Worm (Caenorhabditis elegans) whole organism, L4 larva: ENCODE results near the gene Y46E12BL.2.

Source experiments
- F10B5.3 ChIP-seq: sonication (generic microtip); optimal IDR thresholded peaks from 2 replicates; lab custom pipeline; 2016; ENCODE audit warnings: mild to moderate bottlenecking, missing genetic modification characterization, missing compliant biosample characterization
- F26F4.8 ChIP-seq: fragments of 200-800 bp; sonication (Bioruptor generic); conservative IDR thresholded peaks from 2 replicates; pipeline ENCODE4 v1.3.6; 2022; ENCODE audit warnings: missing genetic modification characterization, missing compliant biosample characterization
- F37D6.2 ChIP-seq: sonication (generic microtip); optimal IDR thresholded peaks from 2 replicates; lab custom pipeline; 2016; ENCODE audit warnings: mild to moderate bottlenecking, missing genetic modification characterization, missing compliant biosample characterization
- F49E8.2 ChIP-seq: sonication (generic microtip); optimal IDR thresholded peaks from 2 replicates; lab custom pipeline; 2016; ENCODE audit warnings: missing compliant biosample characterization, mild to moderate bottlenecking, missing genetic modification characterization, borderline replicate concordance
- T20F7.1 ChIP-seq: fragments of 200-800 bp; sonication (Bioruptor generic); optimal IDR thresholded peaks from 2 replicates; lab custom pipeline; 2018; ENCODE audit warnings: mild to moderate bottlenecking, missing genetic modification characterization, missing compliant biosample characterization
- Y105C5A.15 ChIP-seq: fragments of 200-800 bp; sonication (Bioruptor generic); IDR thresholded peaks from 2 replicates; pipeline ENCODE4 v1.3.6; 2022; ENCODE audit warnings: missing genetic modification characterization, missing compliant biosample characterization
- Y48G9A.11 ChIP-seq: fragments of 200-800 bp; sonication (Bioruptor generic); IDR thresholded peaks from 2 replicates; pipeline ENCODE4 v1.3.6; 2022; ENCODE audit warnings: missing genetic modification reagents, missing genetic modification characterization, missing compliant biosample characterization
- Y75B8A.6 ChIP-seq: fragments of 200-800 bp; sonication (Bioruptor generic); IDR thresholded peaks from 2 replicates; pipeline ENCODE4 v1.3.6; 2022; ENCODE audit warnings: missing genetic modification reagents, missing genetic modification characterization, missing compliant biosample characterization
- aha-1 ChIP-seq: fragments of 150-350 bp; peaks from one replicate; lab custom pipeline; 2014; ENCODE audit warnings: missing biosample characterization, missing genetic modification characterization
- attf-4 ChIP-seq: sonication (generic microtip); optimal IDR thresholded peaks from 3 replicates; lab custom pipeline; 2017; ENCODE audit warnings: missing biosample characterization, missing genetic modification characterization
- ceh-32 ChIP-seq: sonication (generic microtip); optimal IDR thresholded peaks from 2 replicates; lab custom pipeline; 2016; ENCODE audit warnings: mild to moderate bottlenecking, missing genetic modification characterization, missing compliant biosample characterization; ENCODE audit not compliant: poor library complexity
- ceh-44 ChIP-seq: fragments of 200-800 bp; sonication (Bioruptor generic); IDR thresholded peaks from 2 replicates; pipeline ENCODE4 v1.3.6; 2022; ENCODE audit warnings: missing genetic modification reagents, missing genetic modification characterization, missing compliant biosample characterization
- ceh-62 ChIP-seq: sonication (generic microtip); optimal IDR thresholded peaks from 2 replicates; lab custom pipeline; 2017; ENCODE audit warnings: missing biosample characterization, missing genetic modification characterization
- ces-1 ChIP-seq: fragments of 150-350 bp; sonication (generic microtip); optimal IDR thresholded peaks from 4 replicates; lab custom pipeline; 2014; ENCODE audit warnings: missing biosample characterization, missing genetic modification reagents, missing genetic modification characterization
- ctbp-1 ChIP-seq: fragments of 200-800 bp; sonication (Bioruptor generic); IDR thresholded peaks from 2 replicates; pipeline ENCODE4 v1.3.6; 2022; ENCODE audit warnings: missing genetic modification reagents, missing genetic modification characterization, missing compliant biosample characterization
- daf-12 ChIP-seq: fragments of 150-350 bp; optimal IDR thresholded peaks from 2 replicates; lab custom pipeline; 2014; ENCODE audit warnings: missing biosample characterization, missing genetic modification reagents, missing genetic modification characterization
- daf-8 ChIP-seq: fragments of 200-800 bp; sonication (Bioruptor generic); IDR thresholded peaks from 2 replicates; pipeline ENCODE4 v1.3.6; 2022; ENCODE audit warnings: missing genetic modification characterization, missing compliant biosample characterization
- dmd-9 ChIP-seq: fragments of 200-800 bp; sonication (Bioruptor generic); IDR thresholded peaks from 2 replicates; pipeline ENCODE4 v1.3.6; 2022; ENCODE audit warnings: missing genetic modification reagents, missing genetic modification characterization, missing compliant biosample characterization
- dve-1 ChIP-seq: sonication (generic microtip); optimal IDR thresholded peaks from 2 replicates; lab custom pipeline; 2017; ENCODE audit warnings: antibody characterized with exemption, mild to moderate bottlenecking, missing genetic modification characterization, missing compliant biosample characterization; ENCODE audit not compliant: insufficient read depth
- gei-8 ChIP-seq: fragments of 200-800 bp; sonication (Bioruptor generic); optimal IDR thresholded peaks from 2 replicates; lab custom pipeline; 2018; ENCODE audit warnings: mild to moderate bottlenecking, missing genetic modification characterization, missing compliant biosample characterization
- hif-1 ChIP-seq, 2 experiments: sonication (generic microtip); optimal IDR thresholded peaks; 2 replicates each; lab custom pipeline; 2016 to 2017; ENCODE audit warnings: missing compliant biosample characterization in 2 of 2, missing genetic modification characterization in 2 of 2, missing genetic modification reagents in 2 of 2, missing genotype in 2 of 2, mild to moderate bottlenecking in 1 of 2
- hlh-30 ChIP-seq: sonication (generic microtip); optimal IDR thresholded peaks from 2 replicates; lab custom pipeline; 2017; ENCODE audit warnings: antibody characterized with exemption, mild to moderate bottlenecking, missing genetic modification characterization, missing compliant biosample characterization; ENCODE audit not compliant: insufficient read depth
- hmg-1.1 ChIP-seq: fragments of 200-800 bp; sonication (Bioruptor generic); IDR thresholded peaks from 2 replicates; pipeline ENCODE4 v1.3.6; 2022; ENCODE audit warnings: missing genetic modification reagents, missing genetic modification characterization, missing compliant biosample characterization
- jun-1 ChIP-seq: fragments of 150-350 bp; optimal IDR thresholded peaks from 2 replicates; lab custom pipeline; 2014; ENCODE audit warnings: missing biosample characterization, missing genetic modification reagents, missing genetic modification characterization
- lin-1 ChIP-seq: fragments of 200-800 bp; sonication (Bioruptor generic); IDR thresholded peaks from 2 replicates; pipeline ENCODE4 v1.3.6; 2022; ENCODE audit warnings: missing genetic modification reagents, missing genetic modification characterization, missing compliant biosample characterization
- lin-15B ChIP-seq: fragments of 150-350 bp; sonication (generic microtip); optimal IDR thresholded peaks from 3 replicates; lab custom pipeline; 2014; ENCODE audit warnings: missing biosample characterization, missing genetic modification characterization
- lin-39 ChIP-seq: fragments of 150-350 bp; optimal IDR thresholded peaks from 2 replicates; lab custom pipeline; 2014; ENCODE audit warnings: missing biosample characterization, missing genetic modification reagents, missing genetic modification characterization
- lsy-2 ChIP-seq, 2 experiments: fragments of 150-350 bp in 1 of 2; sonication (generic microtip) in 1 of 2; optimal IDR thresholded peaks; 2 replicates each; lab custom pipeline; 2014 to 2017; ENCODE audit warnings: missing biosample characterization in 2 of 2, missing genetic modification characterization in 2 of 2
- madf-9 ChIP-seq: fragments of 200-800 bp; sonication (Bioruptor generic); conservative IDR thresholded peaks from 2 replicates; pipeline ENCODE4 v1.3.6; 2022; ENCODE audit warnings: missing genetic modification reagents, missing genetic modification characterization, missing compliant biosample characterization
- mxl-3 ChIP-seq: fragments of 200-800 bp; sonication (Bioruptor generic); optimal IDR thresholded peaks from 2 replicates; lab custom pipeline; 2018; ENCODE audit warnings: mild to moderate bottlenecking, missing genetic modification characterization, missing compliant biosample characterization
- nhr-237 ChIP-seq: sonication (generic microtip); optimal IDR thresholded peaks from 2 replicates; lab custom pipeline; 2017; ENCODE audit warnings: missing biosample characterization, missing genetic modification characterization
- nhr-41 ChIP-seq: fragments of 200-800 bp; sonication (Bioruptor generic); IDR thresholded peaks from 2 replicates; pipeline ENCODE4 v1.3.6; 2022; ENCODE audit warnings: missing genetic modification reagents, missing genetic modification characterization, missing compliant biosample characterization
- nhr-42 ChIP-seq: fragments of 200-800 bp; sonication (Bioruptor generic); IDR thresholded peaks from 2 replicates; pipeline ENCODE4 v1.3.6; 2022; ENCODE audit warnings: missing genetic modification characterization, missing compliant biosample characterization
- nhr-48 ChIP-seq: sonication (generic microtip); optimal IDR thresholded peaks from 2 replicates; lab custom pipeline; 2016; ENCODE audit warnings: mild to moderate bottlenecking, missing genetic modification characterization, missing compliant biosample characterization
- nhr-77 ChIP-seq: fragments of 150-350 bp; optimal IDR thresholded peaks from 2 replicates; lab custom pipeline; 2014; ENCODE audit warnings: missing biosample characterization, missing genetic modification characterization
- pha-4 ChIP-seq, 2 experiments: fragments of 150-350 bp in 1 of 2; fragments of 200-800 bp in 1 of 2; sonication (Bioruptor generic) in 1 of 2; IDR thresholded peaks in 1 of 2; optimal IDR thresholded peaks in 1 of 2; 2 replicates each; pipeline versions ENCODE4 v1.3.6 to Lab custom; 2014 to 2022; ENCODE audit warnings: missing genetic modification characterization in 2 of 2, missing genetic modification reagents in 2 of 2, missing biosample characterization in 1 of 2, missing compliant biosample characterization in 1 of 2
- php-3 ChIP-seq: fragments of 200-800 bp; sonication (Bioruptor generic); IDR thresholded peaks from 2 replicates; pipeline ENCODE4 v1.3.6; 2022; ENCODE audit warnings: missing genetic modification reagents, missing genetic modification characterization, missing compliant biosample characterization
- rbr-2 ChIP-seq: sonication (generic microtip); optimal IDR thresholded peaks from 2 replicates; lab custom pipeline; 2016; ENCODE audit warnings: missing genotype, missing genetic modification characterization, missing compliant biosample characterization
- sdz-12 ChIP-seq: fragments of 200-800 bp; sonication (Bioruptor generic); optimal IDR thresholded peaks from 2 replicates; lab custom pipeline; 2018; ENCODE audit warnings: mild to moderate bottlenecking, missing genetic modification characterization, missing compliant biosample characterization
- set-16 ChIP-seq: fragments of 200-800 bp; sonication (Bioruptor generic); IDR thresholded peaks from 2 replicates; pipeline ENCODE4 v1.3.6; 2022; ENCODE audit warnings: missing genetic modification reagents, missing genetic modification characterization, missing compliant biosample characterization
- skn-1 ChIP-seq: fragments of 150-350 bp; optimal IDR thresholded peaks from 2 replicates; lab custom pipeline; 2014; ENCODE audit warnings: missing biosample characterization, missing genetic modification characterization
- spr-3 ChIP-seq: fragments of 200-800 bp; sonication (Bioruptor generic); optimal IDR thresholded peaks from 2 replicates; lab custom pipeline; 2018; ENCODE audit warnings: mild to moderate bottlenecking, missing genetic modification characterization, missing compliant biosample characterization
- tag-97 ChIP-seq: fragments of 200-800 bp; sonication (Bioruptor generic); IDR thresholded peaks from 2 replicates; pipeline ENCODE4 v1.3.6; 2022; ENCODE audit warnings: missing genetic modification characterization, missing compliant biosample characterization
- unc-39 ChIP-seq: sonication (generic microtip); optimal IDR thresholded peaks from 2 replicates; lab custom pipeline; 2017; ENCODE audit warnings: missing biosample characterization, missing genetic modification characterization
- unc-62 ChIP-seq, 3 experiments: fragments of 150-350 bp in 1 of 3; sonication (generic microtip); optimal IDR thresholded peaks in 2 of 3; peaks in 1 of 3; 1 replicate in 1 of 3; 2 replicates in 2 of 3; lab custom pipeline; 2014 to 2017; ENCODE audit warnings: missing biosample characterization in 3 of 3, missing genetic modification characterization in 3 of 3, missing genetic modification reagents in 3 of 3, missing genotype in 1 of 3
- vab-7 ChIP-seq: fragments of 200-800 bp; sonication (Bioruptor generic); IDR thresholded peaks from 2 replicates; pipeline ENCODE4 v1.3.6; 2022; ENCODE audit warnings: missing genetic modification reagents, missing genetic modification characterization, missing compliant biosample characterization
- zip-2 ChIP-seq: fragments of 150-350 bp; optimal IDR thresholded peaks from 2 replicates; lab custom pipeline; 2014; ENCODE audit warnings: missing biosample characterization, missing genetic modification characterization
- ztf-7 ChIP-seq: fragments of 150-350 bp; optimal IDR thresholded peaks from 2 replicates; lab custom pipeline; 2014; ENCODE audit warnings: missing biosample characterization, missing genetic modification characterization

Y46E12BL.2 gene

ce11 chrII:15251593-15251992 is 18.8 kb downstream of the Y46E12BL.2 start, which contains the start of gene tig-3 (continued):
- no peak for TF ChIP-seq lsy-2 (tag; optimal IDR thresholded peaks at IDR 0.05; lab: Kevin White, UChicago)
- TF ChIP-seq unc-62 (GFP tag; optimal IDR thresholded peaks at IDR 0.05 in 1 of 2; lab: Kevin White, UChicago) = no peak
- TF ChIP-seq unc-62 (tag; optimal IDR thresholded peaks at IDR 0.05; lab: Kevin White, UChicago) = no peak
- peak; percentile 79 for TF ChIP-seq dve-1 (tag; lab: Kevin White, UChicago)
- TF ChIP-seq daf-8 (GFP tag; lab: Robert Waterston, UW) = no peak
- TF ChIP-seq lin-1 (GFP tag; lab: Robert Waterston, UW) = 0 out of 2 replicates have a peak, but pooled peaks have one; percentile 21
- TF ChIP-seq ztf-7 = no peak
- no peak for TF ChIP-seq Y48G9A.11 (GFP tag; lab: Robert Waterston, UW)
- no peak for TF ChIP-seq mxl-3 (GFP tag; lab: Kevin White, UChicago)
- no peak for TF ChIP-seq daf-12 (tag; lab: Kevin White, UChicago)
- no peak for TF ChIP-seq F49E8.2 (tag; lab: Kevin White, UChicago)
- TF ChIP-seq T20F7.1 (GFP tag; lab: Kevin White, UChicago) = no peak
- TF ChIP-seq rbr-2 = no peak
- TF ChIP-seq lin-39 = no peak
- no peak for TF ChIP-seq ceh-62 (tag; lab: Kevin White, UChicago)
- no peak for TF ChIP-seq hmg-1.1 (GFP tag; lab: Robert Waterston, UW)
- TF ChIP-seq spr-3 = no peak
- TF ChIP-seq zip-2 (tag; lab: Kevin White, UChicago) = no peak
- TF ChIP-seq ceh-32 = no peak
- TF ChIP-seq ctbp-1 = no peak
- no peak for TF ChIP-seq F26F4.8 (GFP tag; lab: Robert Waterston, UW)
- no peak for TF ChIP-seq jun-1 (tag; lab: Kevin White, UChicago)
- TF ChIP-seq ceh-44 (GFP tag; lab: Robert Waterston, UW) = no peak
- TF ChIP-seq madf-9 = no peak
- no peak for TF ChIP-seq nhr-41 (GFP tag; lab: Robert Waterston, UW)
- no peak for TF ChIP-seq lin-15B (tag; lab: Kevin White, UChicago)
- peak; percentile 42; the same call in 1 of the 2 replicates for TF ChIP-seq php-3 (GFP tag; lab: Robert Waterston, UW)
- TF ChIP-seq nhr-48 (tag; lab: Kevin White, UChicago) = peak; percentile 75
- TF ChIP-seq sdz-12 (GFP tag; lab: Kevin White, UChicago) = no peak
- TF ChIP-seq attf-4 (tag; lab: Kevin White, UChicago) = no peak
- TF ChIP-seq nhr-77 = no peak
- TF ChIP-seq skn-1 (tag; lab: Kevin White, UChicago) = no peak
- no peak for TF ChIP-seq Y75B8A.6 (GFP tag; lab: Robert Waterston, UW)
- TF ChIP-seq, all 104 proteins: peak for 11

- TF ChIP-seq F10B5.3 (no peak), aha-1 (tag; lab: Kevin White, UChicago) (peak; percentile 93), set-16 (GFP tag; lab: Robert Waterston, UW) (0 out of 2 replicates have a peak, but pooled peaks have one; percentile 11), ztf-7 (no peak), unc-62 (GFP tag; optimal IDR thresholded peaks at IDR 0.05 in 1 of 2; lab: Kevin White, UChicago) (peak in 1 of 2 experiments; percentile 55), unc-62 (tag; optimal IDR thresholded peaks at IDR 0.05; lab: Kevin White, UChicago) (no peak), ces-1 (GFP tag; lab: Kevin White, UChicago) (no peak), nhr-42 (GFP tag; lab: Robert Waterston, UW) (0 out of 2 replicates have a peak, but pooled peaks have one; percentile 18)
These were observed 21.3 kb downstream of the Y46E12BL.2 start for ce11 chrII:15253980-15254493.

ce11 chrII:15255801-15256200 is 23.1 kb downstream of the Y46E12BL.2 start:
- TF ChIP-seq tag-97 (GFP tag; lab: Robert Waterston, UW) = no peak
- TF ChIP-seq Y105C5A.15 (GFP tag; lab: Robert Waterston, UW) = no peak
- TF ChIP-seq pha-4 (GFP tag; IDR thresholded peaks at IDR 0.05; lab: Robert Waterston, UW) = no peak
- no peak for TF ChIP-seq pha-4 (tag; optimal IDR thresholded peaks at IDR 0.05; lab: Kevin White, UChicago)
- TF ChIP-seq dmd-9 (GFP tag; lab: Robert Waterston, UW) = no peak
- TF ChIP-seq gei-8 (GFP tag; lab: Kevin White, UChicago) = no peak
- no peak for TF ChIP-seq nhr-77
- no peak for TF ChIP-seq hif-1 (tag; optimal IDR thresholded peaks at IDR 0.05; lab: Kevin White, UChicago)
- no peak for TF ChIP-seq F37D6.2 (tag; lab: Kevin White, UChicago)
- TF ChIP-seq nhr-237 = no peak
- no peak for TF ChIP-seq T20F7.1 (GFP tag; lab: Kevin White, UChicago)
- TF ChIP-seq unc-39 (tag; lab: Kevin White, UChicago) = no peak
- peak; percentile 15 for TF ChIP-seq hlh-30 (tag; lab: Kevin White, UChicago)
- TF ChIP-seq vab-7 = no peak
- TF ChIP-seq rbr-2 = peak; percentile 32
